Worm (Caenorhabditis elegans): ENCODE data around the gene srx-46.

- no peak for TF ChIP-seq unc-62 (GFP tag; optimal IDR thresholded peaks at IDR 0.05)
- no peak for TF ChIP-seq lin-39 (tag; optimal IDR thresholded peaks at IDR 0.05)
- TF ChIP-seq aly-2 (tag; optimal IDR thresholded peaks at IDR 0.05): no peak
- TF ChIP-seq R02D3.7 (tag; optimal IDR thresholded peaks at IDR 0.05): no peak
- no peak for TF ChIP-seq egl-27 (tag; optimal IDR thresholded peaks at IDR 0.05)
- TF ChIP-seq tbx-2 (tag; optimal IDR thresholded peaks at IDR 0.05): no peak
Observed at ce11 chrV:9359674-9360073, 6.6 kb downstream of the srx-46 start, which contains the start of gene gpa-3.

All from whole organism, L3 larva.